Worm (Caenorhabditis elegans): ENCODE results near the gene F43C11.8.

The F43C11.8 gene

ce11 chrII:2295817-2296315 lies 36.5 kb upstream of the F43C11.8 start, which contains the start of gene fbxc-25:
fbxc-25 (minus strand) TSS chrII:2296265.
- TF ChIP-seq snpc-4 (tag; optimal IDR thresholded peaks at IDR 0.05) = no peak
- TF ChIP-seq unc-39 (tag; optimal IDR thresholded peaks at IDR 0.05) = no peak
- TF ChIP-seq ceh-83 (GFP tag; optimal IDR thresholded peaks at IDR 0.05) = no peak
- no peak for TF ChIP-seq sptf-1 (tag; optimal IDR thresholded peaks at IDR 0.05)
- no peak for TF ChIP-seq flh-1 (GFP tag; optimal IDR thresholded peaks at IDR 0.05)
- TF ChIP-seq pha-4 (tag; optimal IDR thresholded peaks at IDR 0.05) = no peak
- TF ChIP-seq elt-3 (tag; optimal IDR thresholded peaks at IDR 0.05) = no peak
- no peak for TF ChIP-seq mls-2 (tag; optimal IDR thresholded peaks at IDR 0.05)
- no peak for TF ChIP-seq nhr-2 (tag; optimal IDR thresholded peaks at IDR 0.05)
- TF ChIP-seq ztf-11 (tag; optimal IDR thresholded peaks at IDR 0.05) = no peak
- no peak for TF ChIP-seq ceh-39 (tag; optimal IDR thresholded peaks at IDR 0.05)
- TF ChIP-seq ceh-43 (GFP tag; optimal IDR thresholded peaks at IDR 0.05) = no peak
- TF ChIP-seq nhr-12 (tag; optimal IDR thresholded peaks at IDR 0.05) = no peak
- TF ChIP-seq hlh-1 (tag; optimal IDR thresholded peaks at IDR 0.05) = no peak

- TF ChIP-seq zip-8 (tag; optimal IDR thresholded peaks at IDR 0.05) = no peak
- no peak for TF ChIP-seq ham-2 (GFP tag; optimal IDR thresholded peaks at IDR 0.05)
- TF ChIP-seq tbx-8 (GFP tag; optimal IDR thresholded peaks at IDR 0.05) = no peak
- TF ChIP-seq lin-13 (tag; optimal IDR thresholded peaks at IDR 0.05) = no peak
- TF ChIP-seq nhr-28 (tag; optimal IDR thresholded peaks at IDR 0.05) = no peak
- TF ChIP-seq hlh-1 (tag; optimal IDR thresholded peaks at IDR 0.05) = no peak
- TF ChIP-seq sem-2 (GFP tag; optimal IDR thresholded peaks at IDR 0.05) = no peak
- TF ChIP-seq flh-1 (GFP tag; optimal IDR thresholded peaks at IDR 0.05) = no peak
- no peak for TF ChIP-seq mab-5 (tag; optimal IDR thresholded peaks at IDR 0.05)
- no peak for TF ChIP-seq mls-2 (tag; optimal IDR thresholded peaks at IDR 0.05)
- TF ChIP-seq ceh-83 (GFP tag; optimal IDR thresholded peaks at IDR 0.05) = no peak
Observed at ce11 chrII:2298742-2299141, 33.6 kb upstream of the F43C11.8 start, which contains the start of gene B0281.4. B0281.4 (minus strand) TSS chrII:2298842.

ce11 chrII:2300861-2301260 lies 31.5 kb upstream of the F43C11.8 start, which contains the start of gene B0281.5:
B0281.5 (minus strand) TSS chrII:2300961.
- TF ChIP-seq nhr-2 (tag; optimal IDR thresholded peaks at IDR 0.05) (peak; percentile 37), tbx-8 (GFP tag; optimal IDR thresholded peaks at IDR 0.05) (no peak), ceh-39 (tag; optimal IDR thresholded peaks at IDR 0.05) (peak; percentile 21)

- no peak for TF ChIP-seq unc-62 (GFP tag; optimal IDR thresholded peaks at IDR 0.05)
- TF ChIP-seq ham-2 (GFP tag; optimal IDR thresholded peaks at IDR 0.05) = no peak
- TF ChIP-seq sem-2 (GFP tag; optimal IDR thresholded peaks at IDR 0.05) = no peak
- TF ChIP-seq zip-8 (tag; optimal IDR thresholded peaks at IDR 0.05) = no peak
- TF ChIP-seq mab-5 (tag; optimal IDR thresholded peaks at IDR 0.05) = no peak
- no peak for TF ChIP-seq nhr-2 (tag; optimal IDR thresholded peaks at IDR 0.05)
- no peak for TF ChIP-seq ceh-43 (GFP tag; optimal IDR thresholded peaks at IDR 0.05)
- TF ChIP-seq sptf-1 (tag; optimal IDR thresholded peaks at IDR 0.05) = no peak
- TF ChIP-seq mls-2 (tag; optimal IDR thresholded peaks at IDR 0.05) = no peak
Observed at ce11 chrII:2302330-2302729, 30.0 kb upstream of the F43C11.8 start, which contains the start of gene B0281.6. B0281.6 (minus strand) TSS chrII:2302430.

- TF ChIP-seq mab-5 (tag; optimal IDR thresholded peaks at IDR 0.05) (no peak), blmp-1 (tag; optimal IDR thresholded peaks at IDR 0.05) (no peak), ceh-39 (tag; optimal IDR thresholded peaks at IDR 0.05) (no peak), snpc-4 (tag; optimal IDR thresholded peaks at IDR 0.05) (no peak), pha-4 (tag; optimal IDR thresholded peaks at IDR 0.05) (no peak), tbx-8 (GFP tag; optimal IDR thresholded peaks at IDR 0.05) (no peak), nhr-237 (tag; optimal IDR thresholded peaks at IDR 0.05) (no peak), sem-2 (GFP tag; optimal IDR thresholded peaks at IDR 0.05) (no peak), M03D4.4 (tag; optimal IDR thresholded peaks at IDR 0.05) (no peak), nhr-28 (tag; optimal IDR thresholded peaks at IDR 0.05) (no peak), nhr-2 (tag; optimal IDR thresholded peaks at IDR 0.05) (no peak), mep-1 (tag; optimal IDR thresholded peaks at IDR 0.05) (no peak), nhr-76 (tag; optimal IDR thresholded peaks at IDR 0.05) (no peak), mls-2 (tag; optimal IDR thresholded peaks at IDR 0.05) (no peak)
Observed at ce11 chrII:2304575-2304974, 27.7 kb upstream of the F43C11.8 start.

DNA sequence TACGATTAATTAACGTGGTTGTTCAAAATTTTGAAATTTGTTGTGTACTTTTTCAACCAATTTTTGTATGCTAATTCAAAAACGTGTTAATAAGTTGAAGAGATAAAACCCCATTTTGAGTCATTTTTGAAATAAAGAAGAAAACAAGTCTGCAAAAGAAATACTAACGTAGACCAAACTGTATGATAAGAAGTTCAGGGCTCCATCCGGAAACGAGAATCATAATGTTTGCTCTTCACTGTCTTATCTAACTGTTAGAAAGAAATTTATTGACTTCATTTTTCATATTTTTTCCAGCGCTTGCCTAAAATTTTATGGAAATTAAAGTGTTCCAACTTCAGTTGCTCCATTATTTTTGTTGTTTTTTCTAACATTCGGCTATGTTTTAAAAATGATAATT lies 26.8 kb upstream of the F43C11.8 start:
- TF ChIP-seq blmp-1 (tag; optimal IDR thresholded peaks at IDR 0.05) = no peak
- no peak for TF ChIP-seq ham-2 (GFP tag; optimal IDR thresholded peaks at IDR 0.05)
- TF ChIP-seq elt-1 (tag; optimal IDR thresholded peaks at IDR 0.05; ENCODE audit: borderline replicate concordance, insufficient read depth) = no peak
- TF ChIP-seq mep-1 (tag; optimal IDR thresholded peaks at IDR 0.05) = no peak
- TF ChIP-seq nhr-2 (tag; optimal IDR thresholded peaks at IDR 0.05) = no peak
- no peak for TF ChIP-seq nhr-28 (tag; optimal IDR thresholded peaks at IDR 0.05)
- TF ChIP-seq mab-5 (tag; optimal IDR thresholded peaks at IDR 0.05) = no peak
- TF ChIP-seq unc-62 (GFP tag; optimal IDR thresholded peaks at IDR 0.05) = no peak

All from whole organism, mixed stage, embryonic.